Worm (Caenorhabditis elegans) whole organism, L4/young adult: Measurements from ENCODE around the gene F17C8.3.

Source experiments
- W03F9.2 ChIP-seq: fragments of 150-350 bp; optimal IDR thresholded peaks from 2 replicates; lab custom pipeline; 2014; ENCODE audit warnings: missing biosample characterization, missing genetic modification characterization
- dao-5 ChIP-seq: sonication (generic microtip); optimal IDR thresholded peaks from 2 replicates; lab custom pipeline; 2016; ENCODE audit warnings: missing genotype, missing genetic modification characterization, moderate library complexity, missing compliant biosample characterization
- him-1 ChIP-seq: sonication (generic microtip); optimal IDR thresholded peaks from 2 replicates; lab custom pipeline; 2016; ENCODE audit warnings: missing genotype, missing genetic modification reagents, missing genetic modification characterization, missing compliant biosample characterization

- TF ChIP-seq dao-5 (tag; lab: Kevin White, UChicago) = no peak
- no peak for TF ChIP-seq W03F9.2
- TF ChIP-seq him-1 = no peak
These were observed 11.0 kb upstream of the F17C8.3 start, which contains the start of gene emb-5 for ce11 chrIII:4720620-4721227.
